Worm (Caenorhabditis elegans) whole organism, late embryonic: Measurements from ENCODE around the gene sups-1.

Source experiments
- C38D4.7 ChIP-seq: fragments of 200-800 bp; sonication (Bioruptor generic); optimal IDR thresholded peaks from 2 replicates; lab custom pipeline; 2018; ENCODE audit warnings: mild to moderate bottlenecking, missing genetic modification characterization, moderate library complexity, missing compliant biosample characterization
- F13H6.1 ChIP-seq: sonication (generic microtip); optimal IDR thresholded peaks from 2 replicates; lab custom pipeline; 2016; ENCODE audit warnings: missing genetic modification characterization, missing compliant biosample characterization
- K02D7.2 ChIP-seq: sonication (generic microtip); optimal IDR thresholded peaks from 2 replicates; lab custom pipeline; 2017; ENCODE audit warnings: mild to moderate bottlenecking, missing genetic modification characterization, missing compliant biosample characterization
- K09A11.1 ChIP-seq: sonication (generic microtip); optimal IDR thresholded peaks from 2 replicates; lab custom pipeline; 2017; ENCODE audit warnings: antibody characterized with exemption, mild to moderate bottlenecking, missing genetic modification characterization, missing compliant biosample characterization; ENCODE audit not compliant: insufficient read depth
- ahr-1 ChIP-seq: sonication (generic microtip); optimal IDR thresholded peaks from 2 replicates; lab custom pipeline; 2016; ENCODE audit warnings: missing genetic modification characterization, missing compliant biosample characterization
- ceh-14 ChIP-seq: sonication (generic microtip); optimal IDR thresholded peaks from 2 replicates; lab custom pipeline; 2016; ENCODE audit warnings: missing genotype, missing genetic modification characterization, missing compliant biosample characterization
- ceh-18 ChIP-seq: sonication (generic microtip); optimal IDR thresholded peaks from 2 replicates; lab custom pipeline; 2016; ENCODE audit warnings: missing genetic modification characterization, missing compliant biosample characterization
- ceh-19 ChIP-seq: fragments of 200-800 bp; sonication (Bioruptor generic); optimal IDR thresholded peaks from 2 replicates; lab custom pipeline; 2018; ENCODE audit warnings: mild to moderate bottlenecking, missing genetic modification characterization, missing compliant biosample characterization
- ceh-2 ChIP-seq: sonication (generic microtip); optimal IDR thresholded peaks from 2 replicates; lab custom pipeline; 2016; ENCODE audit warnings: missing genotype, missing genetic modification characterization, missing compliant biosample characterization
- ceh-22 ChIP-seq: sonication (generic microtip); optimal IDR thresholded peaks from 2 replicates; lab custom pipeline; 2017; ENCODE audit warnings: missing biosample characterization, missing genetic modification characterization
- ceh-24 ChIP-seq: sonication (generic microtip); optimal IDR thresholded peaks from 2 replicates; lab custom pipeline; 2016; ENCODE audit warnings: mild to moderate bottlenecking, missing genetic modification characterization, missing compliant biosample characterization
- ceh-48 ChIP-seq: sonication (generic microtip); optimal IDR thresholded peaks from 2 replicates; lab custom pipeline; 2016; ENCODE audit warnings: missing genetic modification characterization, inconsistent platforms, missing compliant biosample characterization
- ceh-6 ChIP-seq: fragments of 200-800 bp; sonication (Bioruptor generic); optimal IDR thresholded peaks from 2 replicates; lab custom pipeline; 2018; ENCODE audit warnings: mild to moderate bottlenecking, missing genetic modification characterization, missing compliant biosample characterization
- ceh-9 ChIP-seq: sonication (generic microtip); optimal IDR thresholded peaks from 2 replicates; lab custom pipeline; 2016; ENCODE audit warnings: mild to moderate bottlenecking, missing genetic modification characterization, inconsistent platforms, missing compliant biosample characterization
- dve-1 ChIP-seq: sonication (generic microtip); optimal IDR thresholded peaks from 2 replicates; lab custom pipeline; 2017; ENCODE audit warnings: antibody characterized with exemption, mild to moderate bottlenecking, missing genetic modification characterization, missing compliant biosample characterization
- elt-2 ChIP-seq: sonication (generic microtip); optimal IDR thresholded peaks from 2 replicates; lab custom pipeline; 2016; ENCODE audit warnings: missing genetic modification reagents, missing genetic modification characterization, missing compliant biosample characterization
- elt-4 ChIP-seq: sonication (generic microtip); optimal IDR thresholded peaks from 2 replicates; lab custom pipeline; 2016; ENCODE audit warnings: missing genetic modification characterization, missing compliant biosample characterization
- eyg-1 ChIP-seq: sonication (generic microtip); optimal IDR thresholded peaks from 2 replicates; lab custom pipeline; 2016; ENCODE audit warnings: missing genotype, missing genetic modification characterization, missing compliant biosample characterization
- fax-1 ChIP-seq: sonication (generic microtip); optimal IDR thresholded peaks from 2 replicates; lab custom pipeline; 2016; ENCODE audit warnings: missing genotype, missing genetic modification characterization, missing compliant biosample characterization
- fkh-10 ChIP-seq: fragments of 150-350 bp; optimal IDR thresholded peaks from 2 replicates; lab custom pipeline; 2014; ENCODE audit warnings: missing biosample characterization, missing genetic modification reagents, missing genetic modification characterization
- gmeb-2 ChIP-seq: sonication (generic microtip); optimal IDR thresholded peaks from 2 replicates; lab custom pipeline; 2016; ENCODE audit warnings: missing genetic modification characterization, inconsistent platforms, missing compliant biosample characterization
- hlh-13 ChIP-seq: fragments of 200-800 bp; sonication (Bioruptor generic); optimal IDR thresholded peaks from 2 replicates; lab custom pipeline; 2018; ENCODE audit warnings: mild to moderate bottlenecking, missing genetic modification characterization, missing compliant biosample characterization
- hlh-15 ChIP-seq: sonication (generic microtip); optimal IDR thresholded peaks from 2 replicates; lab custom pipeline; 2016; ENCODE audit warnings: missing genetic modification characterization, missing compliant biosample characterization
- hlh-8 ChIP-seq: sonication (generic microtip); optimal IDR thresholded peaks from 2 replicates; lab custom pipeline; 2016; ENCODE audit warnings: missing genotype, missing genetic modification characterization, missing compliant biosample characterization
- madf-2 ChIP-seq: sonication (generic microtip); optimal IDR thresholded peaks from 2 replicates; lab custom pipeline; 2017; ENCODE audit warnings: missing genetic modification characterization, missing compliant biosample characterization
- nfya-1 ChIP-seq: sonication (generic microtip); optimal IDR thresholded peaks from 2 replicates; lab custom pipeline; 2017; ENCODE audit warnings: missing genetic modification characterization, mild to moderate bottlenecking, missing compliant biosample characterization, antibody characterized with exemption, moderate library complexity
- nhr-11 ChIP-seq: fragments of 150-350 bp; optimal IDR thresholded peaks from 2 replicates; lab custom pipeline; 2014; ENCODE audit warnings: missing biosample characterization, missing genetic modification characterization
- nhr-232 ChIP-seq: sonication (generic microtip); optimal IDR thresholded peaks from 2 replicates; lab custom pipeline; 2016; ENCODE audit warnings: missing genetic modification characterization, missing compliant biosample characterization
- pat-9 ChIP-seq: fragments of 200-800 bp; sonication (Bioruptor generic); optimal IDR thresholded peaks from 2 replicates; lab custom pipeline; 2018; ENCODE audit warnings: mild to moderate bottlenecking, missing genetic modification characterization, moderate library complexity, missing compliant biosample characterization
- pha-2 ChIP-seq: sonication (generic microtip); optimal IDR thresholded peaks from 2 replicates; lab custom pipeline; 2017; ENCODE audit warnings: mild to moderate bottlenecking, missing genetic modification characterization, missing compliant biosample characterization
- pros-1 ChIP-seq: fragments of 150-350 bp; optimal IDR thresholded peaks from 2 replicates; lab custom pipeline; 2014; ENCODE audit warnings: missing biosample characterization, missing genetic modification reagents, missing genetic modification characterization
- ref-2 ChIP-seq: sonication (generic microtip); optimal IDR thresholded peaks from 2 replicates; lab custom pipeline; 2016; ENCODE audit warnings: missing genetic modification characterization, missing compliant biosample characterization
- rnt-1 ChIP-seq: sonication (generic microtip); optimal IDR thresholded peaks from 2 replicates; lab custom pipeline; 2016; ENCODE audit warnings: missing genetic modification characterization, missing compliant biosample characterization
- sdc-2 ChIP-seq: sonication (generic microtip); optimal IDR thresholded peaks from 2 replicates; lab custom pipeline; 2016; ENCODE audit warnings: missing genotype, missing genetic modification characterization, missing compliant biosample characterization
- tbx-2 ChIP-seq: sonication (generic microtip); optimal IDR thresholded peaks from 2 replicates; lab custom pipeline; 2016; ENCODE audit warnings: missing genetic modification characterization, missing compliant biosample characterization
- tbx-7 ChIP-seq: sonication (generic microtip); optimal IDR thresholded peaks from 2 replicates; lab custom pipeline; 2016; ENCODE audit warnings: missing genotype, missing genetic modification characterization, missing compliant biosample characterization
- ttx-3 ChIP-seq: sonication (generic microtip); optimal IDR thresholded peaks from 2 replicates; lab custom pipeline; 2016; ENCODE audit warnings: missing genetic modification reagents, missing genetic modification characterization, missing compliant biosample characterization
- unc-55 ChIP-seq: sonication (generic microtip); optimal IDR thresholded peaks from 2 replicates; lab custom pipeline; 2017; ENCODE audit warnings: missing biosample characterization, missing genetic modification reagents, missing genetic modification characterization
- unc-86 ChIP-seq: sonication (generic microtip); optimal IDR thresholded peaks from 2 replicates; lab custom pipeline; 2016; ENCODE audit warnings: missing genetic modification characterization, missing compliant biosample characterization
- zip-5 ChIP-seq: sonication (generic microtip); optimal IDR thresholded peaks from 2 replicates; lab custom pipeline; 2016; ENCODE audit warnings: missing genetic modification characterization, missing compliant biosample characterization

Gene sups-1

DNA sequence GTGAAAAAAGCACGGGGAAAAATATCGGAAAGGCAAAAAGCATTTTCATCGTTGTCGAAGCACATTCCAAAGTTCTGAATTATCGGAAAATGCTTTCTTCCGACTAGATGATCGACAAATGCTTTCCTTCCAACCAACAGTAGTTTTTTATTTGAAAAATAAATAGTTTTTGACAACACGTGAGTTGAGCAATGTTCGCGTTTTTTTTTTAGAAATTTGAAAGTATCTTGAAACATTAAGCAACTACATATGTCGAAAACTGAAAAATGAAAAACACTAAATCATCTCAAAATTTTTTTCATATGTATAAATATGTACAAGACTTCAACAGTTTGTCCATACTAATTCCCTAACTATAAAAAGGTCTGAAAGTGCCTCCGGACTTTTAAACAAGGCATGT is 35.6 kb downstream of the sups-1 start, which contains the start of gene hsp-25:
hsp-25 (minus strand) TSS at position 101 of the 400 bp plus-strand sequence.
- no peak for TF ChIP-seq gmeb-2 (tag; lab: Kevin White, UChicago)
- TF ChIP-seq madf-2 = no peak
- no peak for TF ChIP-seq ceh-19
- TF ChIP-seq hlh-8 (tag; lab: Kevin White, UChicago) = no peak
- no peak for TF ChIP-seq fkh-10 (GFP tag; lab: Kevin White, UChicago)
- no peak for TF ChIP-seq unc-55 (GFP tag; lab: Kevin White, UChicago)
- no peak for TF ChIP-seq sdc-2 (tag; lab: Kevin White, UChicago)
- no peak for TF ChIP-seq ceh-18 (tag; lab: Kevin White, UChicago)
- TF ChIP-seq nhr-11 (tag; lab: Kevin White, UChicago) = no peak
- TF ChIP-seq tbx-7 (tag; lab: Kevin White, UChicago) = no peak
- TF ChIP-seq rnt-1 (tag; lab: Kevin White, UChicago) = no peak
- TF ChIP-seq hlh-13 (GFP tag; lab: Kevin White, UChicago) = no peak
- TF ChIP-seq pat-9 (tag; lab: Kevin White, UChicago) = no peak
- TF ChIP-seq ahr-1 = no peak
- TF ChIP-seq pha-2 = no peak
- TF ChIP-seq tbx-2 (tag; lab: Kevin White, UChicago) = no peak
- TF ChIP-seq, all 69 proteins: peak for 0

DNA sequence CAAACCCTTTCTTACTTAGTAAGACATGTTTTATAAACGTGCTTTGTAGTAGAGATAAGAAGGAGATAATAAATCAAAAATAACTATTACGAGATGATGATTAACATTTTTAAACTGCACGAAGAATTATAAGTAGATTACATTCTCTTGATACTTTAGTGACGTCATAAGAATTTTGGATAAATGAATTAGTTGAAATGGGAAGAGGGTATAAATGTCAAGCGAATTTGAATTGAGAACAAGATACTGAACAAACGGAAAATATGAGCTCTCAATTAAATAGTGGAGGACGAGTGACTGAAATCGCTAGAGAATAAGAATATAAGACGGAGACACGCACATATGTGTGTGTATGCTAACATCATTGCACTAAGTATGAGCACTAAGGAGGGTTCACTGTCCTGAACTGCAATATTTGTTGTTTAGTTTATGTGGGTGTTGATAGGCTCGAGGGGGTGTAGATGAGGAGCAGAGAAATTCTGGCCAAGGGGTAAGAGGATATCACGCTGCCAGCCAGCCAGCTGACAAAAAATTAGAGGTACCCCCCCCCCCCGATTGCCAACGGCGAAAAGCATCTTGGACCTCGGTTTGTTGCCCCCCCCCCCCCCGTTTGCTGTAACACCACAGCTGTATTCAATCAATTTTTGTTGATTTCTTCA is 36.6 kb downstream of the sups-1 start:
- TF ChIP-seq fkh-10 (GFP tag; lab: Kevin White, UChicago) = no peak
- TF ChIP-seq pat-9 (tag; lab: Kevin White, UChicago) = peak; percentile 34
- no peak for TF ChIP-seq unc-86 (tag; lab: Kevin White, UChicago)
- TF ChIP-seq ceh-14 (tag; lab: Kevin White, UChicago) = no peak

DNA sequence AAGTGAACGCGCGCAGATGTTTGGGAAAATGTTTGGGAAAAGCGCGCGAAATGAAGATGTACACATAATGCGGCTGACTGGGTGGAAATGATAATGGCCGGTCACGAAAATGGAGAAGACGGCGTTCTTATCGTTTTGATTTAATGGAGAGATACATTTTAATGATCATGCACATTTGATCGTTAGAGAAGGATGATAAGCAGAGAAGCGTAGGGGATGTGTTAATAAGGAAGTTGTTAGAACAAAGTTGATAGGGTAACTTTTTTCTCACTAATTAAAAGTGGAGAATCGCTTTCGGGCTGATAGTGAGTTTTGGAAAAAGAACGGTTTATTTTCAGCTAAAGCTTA is 37.1 kb downstream of the sups-1 start:
- TF ChIP-seq ceh-9 (tag; lab: Kevin White, UChicago) (no peak), C38D4.7 (GFP tag; lab: Kevin White, UChicago) (no peak), ceh-48 (tag; lab: Kevin White, UChicago) (no peak), K09A11.1 (tag; lab: Kevin White, UChicago) (no peak), hlh-15 (tag; lab: Kevin White, UChicago) (no peak), ceh-22 (tag; lab: Kevin White, UChicago) (no peak), nhr-11 (tag; lab: Kevin White, UChicago) (no peak), tbx-2 (tag; lab: Kevin White, UChicago) (no peak), ceh-2 (tag; lab: Kevin White, UChicago) (no peak), zip-5 (no peak)

DNA sequence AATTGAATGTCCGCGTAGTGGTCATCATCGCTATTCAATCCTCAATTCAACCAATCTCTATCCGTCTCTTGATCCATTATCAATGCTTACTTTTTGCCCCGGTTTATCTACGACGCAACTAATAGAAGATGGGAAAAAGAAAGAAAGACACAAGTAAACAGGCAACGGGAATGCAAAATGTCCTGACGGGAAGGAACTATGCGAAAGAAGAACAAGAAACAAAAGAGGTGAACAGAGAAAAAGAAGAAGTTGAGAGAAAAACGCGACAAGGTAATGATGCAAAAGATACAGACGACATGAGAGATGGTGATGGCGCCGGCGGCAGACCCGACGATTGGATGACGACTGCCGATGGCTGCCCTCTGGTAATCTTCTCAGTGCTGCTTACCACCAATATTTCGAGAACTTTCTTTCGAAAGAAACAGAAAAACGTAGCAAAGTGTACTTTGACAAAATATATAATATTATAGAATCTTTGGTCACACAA is 38.1 kb downstream of the sups-1 start:
- TF ChIP-seq hlh-8 (tag; lab: Kevin White, UChicago) = no peak
- TF ChIP-seq ceh-18 (tag; lab: Kevin White, UChicago) = peak; percentile 80
- peak; percentile 31 for TF ChIP-seq elt-2 (tag; lab: Kevin White, UChicago)
- peak; percentile 76 for TF ChIP-seq nfya-1
- TF ChIP-seq ref-2 = peak; percentile 42
- TF ChIP-seq F13H6.1 (tag; lab: Kevin White, UChicago) = no peak
- peak; percentile 3 for TF ChIP-seq tbx-2 (tag; lab: Kevin White, UChicago)

DNA sequence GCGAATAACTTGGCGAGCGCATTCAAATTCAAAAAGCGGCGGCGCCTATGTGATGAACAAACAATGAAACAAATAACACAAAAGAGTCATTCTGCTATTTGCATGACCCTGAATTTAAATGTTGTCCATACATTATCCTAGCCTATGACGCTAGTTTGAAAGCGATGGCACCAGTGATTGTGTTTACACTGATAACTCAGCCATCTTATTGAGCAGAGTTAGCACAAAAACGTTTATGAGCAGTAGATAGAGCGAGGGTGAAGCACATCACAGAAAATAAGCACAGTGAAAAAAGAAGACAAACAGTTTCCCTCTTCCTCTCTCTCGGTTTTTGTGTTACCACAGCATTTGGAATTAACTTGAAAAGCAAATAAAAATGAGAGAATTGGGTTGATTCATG is 39.3 kb downstream of the sups-1 start:
- no peak for TF ChIP-seq ceh-24 (tag; lab: Kevin White, UChicago)
- no peak for TF ChIP-seq pat-9 (tag; lab: Kevin White, UChicago)
- TF ChIP-seq ceh-14 (tag; lab: Kevin White, UChicago) = no peak
- TF ChIP-seq pros-1 (tag; lab: Kevin White, UChicago) = no peak
- TF ChIP-seq K02D7.2 (tag; lab: Kevin White, UChicago) = no peak
- TF ChIP-seq elt-4 (tag; lab: Kevin White, UChicago) = no peak
- TF ChIP-seq hlh-13 (GFP tag; lab: Kevin White, UChicago) = no peak
- no peak for TF ChIP-seq nhr-232 (tag; lab: Kevin White, UChicago)
- no peak for TF ChIP-seq ceh-6
- no peak for TF ChIP-seq dve-1
- TF ChIP-seq ceh-18 (tag; lab: Kevin White, UChicago) = no peak
- TF ChIP-seq elt-2 (tag; lab: Kevin White, UChicago) = no peak
- no peak for TF ChIP-seq zip-5
- TF ChIP-seq fax-1 = no peak
- TF ChIP-seq ttx-3 (tag; lab: Kevin White, UChicago) = no peak
- no peak for TF ChIP-seq eyg-1
- TF ChIP-seq, all 69 proteins: peak for 0
